Fruit fly (Drosophila melanogaster): ENCODE results near the gene Mulk.

The Mulk gene

DNA sequence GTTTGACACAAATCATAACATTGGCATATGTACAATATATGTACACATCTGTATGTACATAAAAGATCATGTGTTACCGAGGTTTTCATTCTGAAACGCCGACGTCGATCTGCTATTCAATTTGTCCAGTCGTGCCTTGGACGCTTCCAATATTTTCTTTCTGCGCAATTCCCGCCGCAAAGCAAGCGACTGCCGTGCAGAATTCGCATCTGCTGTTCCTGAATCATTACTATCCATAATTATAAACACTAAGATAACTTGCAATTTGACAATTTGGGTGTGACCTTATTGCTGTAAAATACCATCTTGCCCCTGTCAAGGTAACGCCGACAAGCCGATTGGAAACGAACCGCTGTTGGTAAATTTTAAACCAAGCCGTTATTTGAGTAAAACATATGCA lies 42.0 kb downstream of the Mulk start (continued):
- no peak for TF ChIP-seq HmgZ (tag; optimal IDR thresholded peaks at IDR 0.05)
- peak; percentile 69 for TF ChIP-seq pzg (GFP tag; optimal IDR thresholded peaks at IDR 0.05)
- TF ChIP-seq grau (tag; optimal IDR thresholded peaks at IDR 0.05) = no peak
- peak; percentile 52 for TF ChIP-seq BEAF-32 (GFP tag; optimal IDR thresholded peaks at IDR 0.05)
- no peak for TF ChIP-seq CG10565 (GFP tag; optimal IDR thresholded peaks at IDR 0.05)
- no peak for TF ChIP-seq pita (GFP tag; optimal IDR thresholded peaks at IDR 0.05)
- TF ChIP-seq sqz (GFP tag; optimal IDR thresholded peaks at IDR 0.05) = no peak
- TF ChIP-seq ems (GFP tag; optimal IDR thresholded peaks at IDR 0.05) = no peak
- no peak for TF ChIP-seq CG17568 (GFP tag; optimal IDR thresholded peaks at IDR 0.05)
- no peak for TF ChIP-seq Mes4 (GFP tag; optimal IDR thresholded peaks at IDR 0.05)
- no peak for TF ChIP-seq Hr78 (GFP tag; optimal IDR thresholded peaks at IDR 0.05)
- TF ChIP-seq hbn (GFP tag; IDR thresholded peaks at IDR 0.05; ENCODE audit: partially characterized antibody) = 0 out of 2 replicates have a peak, but pooled peaks have one; percentile 24
- no peak for TF ChIP-seq sens-2 (GFP tag; IDR thresholded peaks at IDR 0.05)
- TF ChIP-seq ham (GFP tag; IDR thresholded peaks at IDR 0.05) = no peak
- no peak for TF ChIP-seq ssp (GFP tag; IDR thresholded peaks at IDR 0.05)
- no peak for TF ChIP-seq dmrt99B (tag; optimal IDR thresholded peaks at IDR 0.05)
- no peak for TF ChIP-seq CG4282 (GFP tag; optimal IDR thresholded peaks at IDR 0.05)
- TF ChIP-seq inv (GFP tag; IDR thresholded peaks at IDR 0.05; ENCODE audit: partially characterized antibody) = no peak
- TF ChIP-seq ATbp (GFP tag; optimal IDR thresholded peaks at IDR 0.05) = no peak
- TF ChIP-seq Mrtf (GFP tag; IDR thresholded peaks at IDR 0.05) = no peak
- TF ChIP-seq stc (GFP tag; IDR thresholded peaks at IDR 0.05) = no peak
- no peak for TF ChIP-seq jing (GFP tag; optimal IDR thresholded peaks at IDR 0.05)
- no peak for TF ChIP-seq Trl (optimal IDR thresholded peaks at IDR 0.05)
- no peak for TF ChIP-seq Trl (GFP tag; optimal IDR thresholded peaks at IDR 0.05)
- peak; percentile 42; the same call in 1 of the 4 replicates for TF ChIP-seq Dll (GFP tag; IDR thresholded peaks at IDR 0.05; ENCODE audit: partially characterized antibody)
- TF ChIP-seq CG43689 (GFP tag; IDR thresholded peaks at IDR 0.05) = no peak
- no peak for TF ChIP-seq Oaz (GFP tag; IDR thresholded peaks at IDR 0.05)
- TF ChIP-seq CG4360 (GFP tag; IDR thresholded peaks at IDR 0.05) = no peak
- no peak for TF ChIP-seq gsb-n (tag; optimal IDR thresholded peaks at IDR 0.05)
- TF ChIP-seq tx (GFP tag; optimal IDR thresholded peaks at IDR 0.05) = no peak
- TF ChIP-seq Dp (GFP tag; optimal IDR thresholded peaks at IDR 0.05) = peak; percentile 41
- TF ChIP-seq CG3163 (GFP tag; optimal IDR thresholded peaks at IDR 0.05) = no peak
- TF ChIP-seq NC2β (GFP tag; optimal IDR thresholded peaks at IDR 0.05) = no peak
- TF ChIP-seq CG12744 (GFP tag; optimal IDR thresholded peaks at IDR 0.05) = no peak
- no peak for TF ChIP-seq bsh (GFP tag; optimal IDR thresholded peaks at IDR 0.05)
- no peak for TF ChIP-seq pnt (GFP tag; optimal IDR thresholded peaks at IDR 0.05)
- TF ChIP-seq CG17186 (GFP tag; optimal IDR thresholded peaks at IDR 0.05) = no peak
- no peak for TF ChIP-seq cato (GFP tag; optimal IDR thresholded peaks at IDR 0.05; ENCODE audit: borderline replicate concordance)
- TF ChIP-seq CG1832 (GFP tag; optimal IDR thresholded peaks at IDR 0.05) = no peak
- TF ChIP-seq prd (optimal IDR thresholded peaks at IDR 0.05) = no peak
- no peak for TF ChIP-seq prd (GFP tag; IDR thresholded peaks at IDR 0.05)
- no peak for TF ChIP-seq CG18764 (GFP tag; optimal IDR thresholded peaks at IDR 0.05)
- peak; percentile 69 for TF ChIP-seq CG9797 (GFP tag; optimal IDR thresholded peaks at IDR 0.05)
- no peak for TF ChIP-seq pan (optimal IDR thresholded peaks at IDR 0.05)
- TF ChIP-seq pan (GFP tag; optimal IDR thresholded peaks at IDR 0.05 in 1 of 2, IDR thresholded peaks at IDR 0.05 in 1 of 2) = no peak
- TF ChIP-seq ara (GFP tag; IDR thresholded peaks at IDR 0.05) = no peak
- no peak for TF ChIP-seq Oli (tag; optimal IDR thresholded peaks at IDR 0.05)
- TF ChIP-seq dysf (GFP tag; IDR thresholded peaks at IDR 0.05) = no peak
- TF ChIP-seq NK7.1 (GFP tag; optimal IDR thresholded peaks at IDR 0.05) = no peak
- TF ChIP-seq Ssrp (tag; optimal IDR thresholded peaks at IDR 0.05) = no peak
- TF ChIP-seq CG12155 (GFP tag; optimal IDR thresholded peaks at IDR 0.05) = no peak
- TF ChIP-seq CG13296 (GFP tag; optimal IDR thresholded peaks at IDR 0.05) = peak; percentile 2
- TF ChIP-seq br (optimal IDR thresholded peaks at IDR 0.05) = no peak

Data from whole organism, embryonic.